Worm (Caenorhabditis elegans) whole organism, early embryonic: ENCODE measurements around the gene C32H11.4.

Experiments
- B0310.2 ChIP-seq: sonication (generic microtip); optimal IDR thresholded peaks from 2 replicates; lab custom pipeline; 2016; ENCODE audit warnings: mild to moderate bottlenecking, missing genetic modification characterization, missing compliant biosample characterization
- F13C5.2 ChIP-seq: sonication (generic microtip); optimal IDR thresholded peaks from 2 replicates; lab custom pipeline; 2017; ENCODE audit warnings: mild to moderate bottlenecking, missing genetic modification characterization, inconsistent platforms, missing compliant biosample characterization
- aly-1 ChIP-seq: sonication (generic microtip); optimal IDR thresholded peaks from 2 replicates; lab custom pipeline; 2016; ENCODE audit warnings: missing genetic modification characterization, missing compliant biosample characterization
- ama-1 ChIP-seq: fragments of 150-350 bp; optimal IDR thresholded peaks from 2 replicates; lab custom pipeline; 2014
- ceh-13 ChIP-seq: fragments of 200-800 bp; sonication (Bioruptor generic); optimal IDR thresholded peaks from 2 replicates; lab custom pipeline; 2018; ENCODE audit warnings: mild to moderate bottlenecking, missing genetic modification characterization, missing compliant biosample characterization
- flt-1 ChIP-seq: fragments of 200-800 bp; sonication (Bioruptor generic); IDR thresholded peaks from 2 replicates; pipeline ENCODE4 v1.3.6; 2022; ENCODE audit warnings: missing genetic modification characterization, missing compliant biosample characterization
- hmbx-1 ChIP-seq: sonication (generic microtip); optimal IDR thresholded peaks from 2 replicates; lab custom pipeline; 2016; ENCODE audit warnings: mild to moderate bottlenecking, missing genetic modification characterization, missing compliant biosample characterization
- hmg-4 ChIP-seq: fragments of 200-800 bp; sonication (Bioruptor generic); optimal IDR thresholded peaks from 2 replicates; lab custom pipeline; 2018; ENCODE audit warnings: mild to moderate bottlenecking, missing genetic modification characterization, missing compliant biosample characterization
- hnd-1 ChIP-seq: sonication (generic microtip); optimal IDR thresholded peaks from 2 replicates; lab custom pipeline; 2016; ENCODE audit warnings: missing genetic modification characterization, missing compliant biosample characterization
- pes-1 ChIP-seq: fragments of 200-800 bp; sonication (Bioruptor generic); IDR thresholded peaks from 2 replicates; pipeline ENCODE4 v1.3.6; 2022; ENCODE audit warnings: missing genetic modification reagents, missing genetic modification characterization, missing compliant biosample characterization
- sea-1 ChIP-seq: fragments of 200-800 bp; sonication (Bioruptor generic); conservative IDR thresholded peaks from 2 replicates; pipeline ENCODE4 v1.3.6; 2022; ENCODE audit warnings: missing genetic modification characterization, missing compliant biosample characterization
- tbx-11 ChIP-seq: fragments of 200-800 bp; sonication (Bioruptor generic); IDR thresholded peaks from 2 replicates; pipeline ENCODE4 v1.3.6; 2022; ENCODE audit warnings: missing genetic modification characterization, missing compliant biosample characterization
- tbx-37 ChIP-seq: fragments of 200-800 bp; sonication (Bioruptor generic); conservative IDR thresholded peaks from 2 replicates; pipeline ENCODE4 v1.3.6; 2022; ENCODE audit warnings: missing genetic modification reagents, missing genetic modification characterization, missing compliant biosample characterization
- tra-4 ChIP-seq: sonication (generic microtip); optimal IDR thresholded peaks from 2 replicates; lab custom pipeline; 2017; ENCODE audit warnings: missing genetic modification characterization, missing compliant biosample characterization

ce11 chrIV:12883190-12883589 lies 37.9 kb upstream of the C32H11.4 start, which contains the start of gene ZK896.4:
- no peak for TF ChIP-seq hmg-4 (GFP tag; lab: Kevin White, UChicago)
- no peak for TF ChIP-seq flt-1
- no peak for TF ChIP-seq ama-1
- no peak for TF ChIP-seq tbx-11 (GFP tag; lab: Robert Waterston, UW)
- TF ChIP-seq sea-1 = no peak
- TF ChIP-seq pes-1 (GFP tag; lab: Robert Waterston, UW) = no peak
- no peak for TF ChIP-seq aly-1 (tag; lab: Kevin White, UChicago)
- TF ChIP-seq tbx-37 (GFP tag; lab: Robert Waterston, UW) = no peak
- TF ChIP-seq B0310.2 (tag; lab: Kevin White, UChicago) = no peak
- no peak for TF ChIP-seq hmbx-1 (tag; lab: Kevin White, UChicago)
- no peak for TF ChIP-seq tra-4 (tag; lab: Kevin White, UChicago)
- TF ChIP-seq F13C5.2 (tag; lab: Kevin White, UChicago) = no peak
- TF ChIP-seq hnd-1 (tag; lab: Kevin White, UChicago) = no peak
- TF ChIP-seq ceh-13 (GFP tag; lab: Kevin White, UChicago) = no peak
